Worm (Caenorhabditis elegans) whole organism, L3 larva: Measurements from ENCODE around the gene R02F2.4.
A peak's percentile ranks its signal among the peaks of the same experiment; 100 is the strongest.

Experiments used
- R02D3.7 ChIP-seq: fragments of 150-350 bp; optimal IDR thresholded peaks from 2 replicates; lab custom pipeline; 2014; ENCODE audit warnings: missing biosample characterization, missing genetic modification characterization
- ZK546.5 ChIP-seq: sonication (generic microtip); optimal IDR thresholded peaks from 2 replicates; lab custom pipeline; 2017; ENCODE audit warnings: missing biosample characterization, missing genetic modification characterization
- aly-2 ChIP-seq: fragments of 150-350 bp; optimal IDR thresholded peaks from 2 replicates; lab custom pipeline; 2014; ENCODE audit warnings: missing biosample characterization, missing genetic modification characterization
- ceh-9 ChIP-seq: sonication (generic microtip); optimal IDR thresholded peaks from 2 replicates; lab custom pipeline; 2018; ENCODE audit warnings: missing biosample characterization, missing genetic modification characterization
- daf-12 ChIP-seq: fragments of 150-350 bp; optimal IDR thresholded peaks from 2 replicates; lab custom pipeline; 2014; ENCODE audit warnings: missing biosample characterization, missing genetic modification reagents, missing genetic modification characterization
- egl-27 ChIP-seq: sonication (generic microtip); optimal IDR thresholded peaks from 4 replicates; lab custom pipeline; 2017; ENCODE audit warnings: missing biosample characterization, missing genetic modification reagents, missing genetic modification characterization
- egl-5 ChIP-seq: fragments of 150-350 bp; optimal IDR thresholded peaks from 2 replicates; lab custom pipeline; 2017; ENCODE audit warnings: missing biosample characterization, missing genetic modification reagents, missing genetic modification characterization, inconsistent platforms
- elt-1 ChIP-seq: fragments of 150-350 bp; optimal IDR thresholded peaks from 2 replicates; lab custom pipeline; 2014; ENCODE audit warnings: missing biosample characterization, missing genetic modification characterization
- elt-3 ChIP-seq, 3 experiments: fragments of 150-350 bp in 1 of 3; sonication (generic microtip) in 2 of 3; optimal IDR thresholded peaks; 2 replicates in 2 of 3; 4 replicates in 1 of 3; lab custom pipeline; 2014 to 2017; ENCODE audit warnings: missing biosample characterization in 3 of 3, missing genetic modification characterization in 3 of 3
- eor-1 ChIP-seq, 2 experiments: fragments of 150-350 bp; optimal IDR thresholded peaks; 2 replicates each; lab custom pipeline; 2014 to 2018; ENCODE audit warnings: missing biosample characterization in 2 of 2, missing genetic modification characterization in 2 of 2
- fkh-2 ChIP-seq: fragments of 150-350 bp; optimal IDR thresholded peaks from 2 replicates; lab custom pipeline; 2014; ENCODE audit warnings: missing biosample characterization, missing genetic modification reagents, missing genetic modification characterization
- jun-1 ChIP-seq: fragments of 150-350 bp; optimal IDR thresholded peaks from 2 replicates; lab custom pipeline; 2014; ENCODE audit warnings: missing biosample characterization, missing genetic modification reagents, missing genetic modification characterization
- lsy-12 ChIP-seq: sonication (generic microtip); optimal IDR thresholded peaks from 2 replicates; lab custom pipeline; 2016; ENCODE audit warnings: mild to moderate bottlenecking, missing genetic modification characterization, missing compliant biosample characterization
- mml-1 ChIP-seq: fragments of 150-350 bp; sonication (generic microtip); optimal IDR thresholded peaks from 3 replicates; lab custom pipeline; 2014; ENCODE audit warnings: missing biosample characterization, missing genetic modification characterization
- nfya-1 ChIP-seq: sonication (generic microtip); optimal IDR thresholded peaks from 2 replicates; lab custom pipeline; 2017; ENCODE audit warnings: missing genetic modification characterization, mild to moderate bottlenecking, missing compliant biosample characterization, antibody characterized with exemption, moderate library complexity; ENCODE audit not compliant: insufficient read depth
- nhr-12 ChIP-seq: fragments of 150-350 bp; optimal IDR thresholded peaks from 2 replicates; lab custom pipeline; 2014; ENCODE audit warnings: missing biosample characterization, missing genetic modification characterization
- nhr-23 ChIP-seq: fragments of 150-350 bp; optimal IDR thresholded peaks from 2 replicates; lab custom pipeline; 2014; ENCODE audit warnings: missing biosample characterization, missing genetic modification reagents, missing genetic modification characterization
- nhr-237 ChIP-seq: fragments of 150-350 bp; optimal IDR thresholded peaks from 2 replicates; lab custom pipeline; 2014; ENCODE audit warnings: missing biosample characterization, missing genetic modification characterization
- nhr-25 ChIP-seq: sonication (generic microtip); optimal IDR thresholded peaks from 2 replicates; lab custom pipeline; 2017; ENCODE audit warnings: missing biosample characterization, missing genetic modification characterization
- nhr-28 ChIP-seq: fragments of 150-350 bp; optimal IDR thresholded peaks from 2 replicates; lab custom pipeline; 2014; ENCODE audit warnings: missing biosample characterization, missing genetic modification characterization
- nhr-43 ChIP-seq: sonication (generic microtip); optimal IDR thresholded peaks from 2 replicates; lab custom pipeline; 2016; ENCODE audit warnings: mild to moderate bottlenecking, missing genetic modification characterization, missing compliant biosample characterization; ENCODE audit not compliant: poor library complexity, severe bottlenecking
- nhr-67 ChIP-seq: fragments of 150-350 bp; optimal IDR thresholded peaks from 2 replicates; lab custom pipeline; 2014; ENCODE audit warnings: missing biosample characterization, missing genetic modification characterization
- nhr-76 ChIP-seq: fragments of 150-350 bp; sonication (generic microtip); optimal IDR thresholded peaks from 5 replicates; lab custom pipeline; 2014; ENCODE audit warnings: missing biosample characterization, missing genetic modification characterization
- nhr-77 ChIP-seq: fragments of 150-350 bp; optimal IDR thresholded peaks from 2 replicates; lab custom pipeline; 2014; ENCODE audit warnings: missing biosample characterization, missing genetic modification characterization
- pha-4 ChIP-seq: fragments of 150-350 bp; optimal IDR thresholded peaks from 2 replicates; lab custom pipeline; 2014; ENCODE audit warnings: missing biosample characterization, missing genetic modification reagents, missing genetic modification characterization
- pqm-1 ChIP-seq: fragments of 150-350 bp; optimal IDR thresholded peaks from 2 replicates; lab custom pipeline; 2017; ENCODE audit warnings: missing biosample characterization, missing genetic modification characterization, inconsistent platforms
- sea-2 ChIP-seq: fragments of 150-350 bp; sonication (generic microtip); optimal IDR thresholded peaks from 4 replicates; lab custom pipeline; 2014; ENCODE audit warnings: missing biosample characterization, missing genetic modification reagents, missing genetic modification characterization
- skn-1 ChIP-seq: fragments of 150-350 bp; optimal IDR thresholded peaks from 2 replicates; lab custom pipeline; 2014; ENCODE audit warnings: missing biosample characterization, missing genetic modification characterization
- tbx-2 ChIP-seq: sonication (generic microtip); optimal IDR thresholded peaks from 2 replicates; lab custom pipeline; 2016; ENCODE audit warnings: mild to moderate bottlenecking, missing genetic modification characterization, missing compliant biosample characterization
- unc-39 ChIP-seq: sonication (generic microtip); optimal IDR thresholded peaks from 4 replicates; lab custom pipeline; 2017; ENCODE audit warnings: missing biosample characterization, missing genetic modification characterization
- unc-62 ChIP-seq: fragments of 150-350 bp; sonication (generic microtip); optimal IDR thresholded peaks from 4 replicates; lab custom pipeline; 2014; ENCODE audit warnings: missing biosample characterization, missing genetic modification reagents, missing genetic modification characterization
- zag-1 ChIP-seq: fragments of 150-350 bp; optimal IDR thresholded peaks from 2 replicates; lab custom pipeline; 2014; ENCODE audit warnings: missing biosample characterization, missing genetic modification characterization
- ztf-11 ChIP-seq: fragments of 150-350 bp; optimal IDR thresholded peaks from 2 replicates; lab custom pipeline; 2014; ENCODE audit warnings: missing biosample characterization, missing genetic modification characterization
- ztf-4 ChIP-seq: fragments of 150-350 bp; optimal IDR thresholded peaks from 2 replicates; lab custom pipeline; 2014; ENCODE audit warnings: missing biosample characterization, missing genetic modification characterization

R02F2.4 gene

DNA sequence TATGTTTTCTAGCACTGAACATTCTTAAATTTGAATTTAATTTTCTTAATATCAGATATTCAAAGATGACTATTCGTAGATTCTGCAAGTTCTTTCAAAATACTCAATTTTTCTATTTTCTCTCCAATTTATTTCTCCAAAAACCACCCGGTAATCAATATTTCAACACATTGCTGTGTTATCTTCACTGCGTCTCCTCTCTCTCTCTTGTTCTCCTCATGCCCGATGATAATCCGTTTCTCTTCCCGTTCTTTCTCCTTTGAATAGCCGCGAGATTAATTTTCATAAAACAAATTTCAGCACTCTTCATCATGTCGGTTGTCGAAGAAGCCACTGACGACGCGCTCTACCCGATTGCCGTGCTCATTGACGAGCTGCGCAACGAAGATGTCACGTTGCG is 33.7 kb upstream of the R02F2.4 start, which contains the start of gene paa-1:
Gene paa-1 (plus strand): TSS at position 301 of the 400 bp plus-strand sequence.
- no peak for TF ChIP-seq aly-2 (tag; lab: Kevin White, UChicago)
- no peak for TF ChIP-seq nfya-1 (tag; lab: Kevin White, UChicago)
- no peak for TF ChIP-seq pqm-1 (tag; lab: Kevin White, UChicago)
- no peak for TF ChIP-seq sea-2
- TF ChIP-seq nhr-23 (tag; lab: Kevin White, UChicago): no peak
- no peak for TF ChIP-seq ztf-11 (tag; lab: Kevin White, UChicago)
- TF ChIP-seq elt-1 (tag; lab: Kevin White, UChicago): no peak
- TF ChIP-seq unc-62 (GFP tag; lab: Kevin White, UChicago): no peak
- no peak for TF ChIP-seq egl-5
- no peak for TF ChIP-seq nhr-67
- TF ChIP-seq nhr-43 (tag; lab: Kevin White, UChicago): no peak
- TF ChIP-seq ceh-9 (tag; lab: Kevin White, UChicago): no peak
- no peak for TF ChIP-seq eor-1 (tag; optimal IDR thresholded peaks at IDR 0.05; lab: Kevin White, UChicago)
- no peak for TF ChIP-seq jun-1
- no peak for TF ChIP-seq nhr-28
- TF ChIP-seq zag-1 (tag; lab: Kevin White, UChicago): no peak
- TF ChIP-seq nhr-237 (tag; lab: Kevin White, UChicago): no peak
- TF ChIP-seq unc-39: no peak

DNA sequence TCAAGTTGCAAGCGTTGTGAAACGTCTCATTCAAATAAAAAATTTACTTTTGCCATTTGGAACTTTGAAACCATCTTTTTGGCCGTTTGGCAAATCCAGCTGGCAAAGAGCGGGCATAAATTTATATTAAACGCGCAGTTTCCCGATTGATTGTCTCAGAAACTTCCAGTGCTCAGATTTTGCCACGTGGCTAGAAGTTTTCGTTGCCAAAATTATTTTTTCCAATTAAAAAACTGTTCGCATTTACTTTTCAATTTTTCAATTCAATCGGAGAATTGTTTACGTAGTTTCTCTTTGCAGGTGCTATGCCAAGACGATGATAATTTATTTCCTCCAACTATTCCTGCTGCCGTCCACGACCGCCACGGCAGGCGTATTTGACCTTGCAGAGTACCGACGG is 30.8 kb upstream of the R02F2.4 start, which contains the start of gene F48E8.4:
Gene F48E8.4 (plus strand): TSS at position 301 of the 400 bp plus-strand sequence.
- no peak for TF ChIP-seq nhr-12
- TF ChIP-seq nhr-77: no peak
- TF ChIP-seq unc-62 (GFP tag; lab: Kevin White, UChicago): no peak
- TF ChIP-seq nhr-25: peak; percentile 13

DNA sequence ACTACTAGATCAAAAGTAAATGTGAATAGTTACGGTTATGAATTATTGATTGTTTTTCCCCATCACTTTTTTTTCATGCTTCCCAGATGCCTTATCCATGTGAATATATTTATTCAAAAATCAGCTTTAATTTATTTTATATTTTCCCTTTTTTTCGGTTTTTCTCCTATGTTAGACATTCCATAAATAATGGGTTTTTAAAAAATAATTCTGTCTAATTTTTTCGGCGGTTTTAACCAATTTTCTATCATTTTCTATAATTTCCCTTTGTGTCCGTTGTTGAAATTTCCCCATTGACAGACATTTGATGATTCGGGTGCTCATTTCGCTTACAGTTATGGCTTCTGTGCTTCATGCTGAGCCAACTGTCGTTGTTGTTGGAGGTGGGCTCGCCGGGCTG is 23.0 kb upstream of the R02F2.4 start, which contains the start of gene F48E8.3:
Gene F48E8.3 (plus strand): TSS at position 301 of the 400 bp plus-strand sequence.
- TF ChIP-seq daf-12 (tag; lab: Kevin White, UChicago) (no peak), nhr-76 (tag; lab: Kevin White, UChicago) (no peak), pqm-1 (tag; lab: Kevin White, UChicago) (no peak), nhr-237 (tag; lab: Kevin White, UChicago) (no peak), skn-1 (tag; lab: Kevin White, UChicago) (no peak), elt-3 (tag; optimal IDR thresholded peaks at IDR 0.05; lab: Kevin White, UChicago) (no peak), R02D3.7 (tag; lab: Kevin White, UChicago) (no peak), ceh-9 (tag; lab: Kevin White, UChicago) (no peak), tbx-2 (tag; lab: Kevin White, UChicago) (no peak), elt-1 (tag; lab: Kevin White, UChicago) (no peak), unc-39 (no peak), nhr-77 (no peak), mml-1 (tag; lab: Kevin White, UChicago) (no peak), nhr-28 (no peak), sea-2 (no peak), nfya-1 (tag; lab: Kevin White, UChicago) (no peak), egl-27 (no peak), ztf-4 (tag; lab: Kevin White, UChicago) (no peak), nhr-23 (tag; lab: Kevin White, UChicago) (no peak)
- TF ChIP-seq, all 47 proteins: peak for 0

DNA sequence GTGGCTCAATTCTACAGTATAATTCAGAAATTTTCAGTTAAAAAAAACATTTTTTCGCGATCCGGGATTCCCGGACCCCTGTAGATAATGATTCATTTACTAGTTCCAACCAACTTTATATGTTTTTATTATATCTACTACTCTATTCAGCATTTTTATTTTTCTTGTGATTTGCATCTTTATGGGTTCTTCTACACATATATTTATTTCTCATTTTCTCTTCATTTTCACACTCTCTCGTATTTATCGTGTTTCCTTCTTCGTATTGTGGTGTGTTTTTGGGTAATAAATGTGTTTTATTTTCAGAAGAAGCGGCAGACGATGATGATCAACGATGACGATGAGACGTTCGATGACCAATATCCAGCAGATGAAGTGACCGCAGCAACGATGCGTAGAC is 20.0 kb upstream of the R02F2.4 start, which contains the start of gene F48E8.2:
Gene F48E8.2 (plus strand): TSS at position 301 of the 400 bp plus-strand sequence.
- TF ChIP-seq nhr-28: no peak

DNA sequence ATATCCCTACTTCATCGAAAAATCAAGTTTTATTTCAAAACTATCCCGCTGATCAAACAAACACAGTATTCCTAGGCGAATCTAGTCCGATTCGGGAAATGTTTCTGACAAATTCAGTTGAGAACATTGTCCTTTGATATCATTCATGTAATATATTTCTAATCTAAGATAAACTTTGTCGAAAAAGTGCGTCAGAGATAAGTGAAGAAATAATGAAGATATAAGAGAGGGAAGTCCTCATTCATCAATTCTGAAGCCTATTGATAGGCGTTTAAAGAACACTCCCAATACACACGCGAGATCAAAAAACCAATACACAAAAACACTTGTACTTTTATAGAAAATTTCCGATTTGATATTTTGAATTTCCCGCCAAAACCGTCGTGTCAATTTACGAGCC is 19.2 kb upstream of the R02F2.4 start:
- TF ChIP-seq ztf-4 (tag; lab: Kevin White, UChicago) (no peak), R02D3.7 (tag; lab: Kevin White, UChicago) (no peak), pqm-1 (tag; lab: Kevin White, UChicago) (no peak), elt-3 (tag; optimal IDR thresholded peaks at IDR 0.05; lab: Kevin White, UChicago) (peak; percentile 49 to 90 (median 88)), lsy-12 (tag; lab: Kevin White, UChicago) (no peak), ceh-9 (tag; lab: Kevin White, UChicago) (no peak), ZK546.5 (tag; lab: Kevin White, UChicago) (no peak), nhr-25 (peak; percentile 19), pha-4 (tag; lab: Kevin White, UChicago) (no peak), egl-5 (no peak), zag-1 (tag; lab: Kevin White, UChicago) (no peak), nfya-1 (tag; lab: Kevin White, UChicago) (no peak), fkh-2 (no peak)
